Fruit fly (Drosophila melanogaster) ovary, adult (tissue): Measurements from ENCODE around the gene MTPAP.

ENCODE experiments used
- CG17801 ChIP-seq: fragments of 200-800 bp; optimal IDR thresholded peaks from 2 replicates; lab custom pipeline; 2019; ENCODE audit warnings: missing biosample characterization, mild to moderate bottlenecking, missing genetic modification characterization, moderate library complexity; ENCODE audit not compliant: partially characterized antibody

The MTPAP gene

DNA sequence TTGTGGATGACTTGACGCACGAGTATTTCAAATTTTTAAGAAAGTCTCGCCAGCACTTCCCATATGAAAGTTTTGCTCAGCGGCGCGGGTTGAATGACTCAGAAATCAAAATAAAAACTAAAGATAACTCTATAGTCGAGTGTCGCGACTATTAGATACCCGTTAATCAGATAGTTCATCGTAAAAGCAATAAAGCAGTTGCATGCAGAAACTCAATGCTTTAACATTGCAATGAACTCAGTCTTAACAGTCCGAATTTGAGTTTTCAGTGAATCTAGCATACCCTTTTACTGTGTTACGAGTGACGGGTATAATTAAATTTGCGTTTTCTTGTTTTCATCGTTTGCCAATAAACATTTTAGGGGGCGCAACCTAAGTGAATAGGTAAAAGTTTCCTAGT is 37.9 kb downstream of the MTPAP start:
- TF ChIP-seq CG17801 (GFP tag; lab: Kevin White, UChicago), result no peak

- TF ChIP-seq CG17801 (GFP tag; lab: Kevin White, UChicago), result no peak
Measured at dm6 chrX:1308444-1308843, 40.7 kb downstream of the MTPAP start.

dm6 chrX:1303961-1304360 is 45.2 kb downstream of the MTPAP start:
- TF ChIP-seq CG17801 (GFP tag; lab: Kevin White, UChicago), result no peak

dm6 chrX:1299928-1300327 is 49.2 kb downstream of the MTPAP start:
- TF ChIP-seq CG17801 (GFP tag; lab: Kevin White, UChicago), result no peak

- TF ChIP-seq CG17801 (GFP tag; lab: Kevin White, UChicago), result no peak
Measured at dm6 chrX:1298287-1298686, 50.9 kb downstream of the MTPAP start, which contains the start of gene CG32811. CG32811 (minus strand) TSS chrX:1298387.
